Fruit fly (Drosophila melanogaster) S2 (cell line): ENCODE data around the gene SMC6.
A peak's percentile ranks its signal among the peaks of the same experiment; 100 is the strongest.

Experiments
- CG8478 ChIP-seq: fragments of >200 bp; optimal IDR thresholded peaks from 2 replicates; lab custom pipeline; 2018
- CTCF ChIP-seq, 2 experiments: fragments of >200 bp; optimal IDR thresholded peaks; 2 replicates each; lab custom pipeline; 2018

- peak in 1 of 2 experiments; percentile 4 for TF ChIP-seq CTCF (optimal IDR thresholded peaks at IDR 0.05; lab: Kevin White, UChicago)
- no peak for TF ChIP-seq CG8478
These were observed 33.5 kb upstream of the SMC6 start, which contains the start of the genes Spps and CG13609 for dm6 chr3R:24226744-24227143.
